Fruit fly (Drosophila melanogaster) Kc167 (cell line): ENCODE measurements around the gene CG1116.

Experiments
- Myc ChIP-seq: fragments of >200 bp; optimal IDR thresholded peaks from 2 replicates; lab custom pipeline; 2017; ENCODE audit warnings: missing external identifiers
- h ChIP-seq: fragments of >200 bp; optimal IDR thresholded peaks from 3 replicates; lab custom pipeline; 2018; ENCODE audit warnings: missing external identifiers
- insv ChIP-seq: fragments of >200 bp; optimal IDR thresholded peaks from 3 replicates; lab custom pipeline; 2018; ENCODE audit warnings: missing external identifiers
- ttk ChIP-seq: sonication (Bioruptor generic); optimal IDR thresholded peaks from 2 replicates; lab custom pipeline; 2017; ENCODE audit warnings: missing external identifiers

DNA sequence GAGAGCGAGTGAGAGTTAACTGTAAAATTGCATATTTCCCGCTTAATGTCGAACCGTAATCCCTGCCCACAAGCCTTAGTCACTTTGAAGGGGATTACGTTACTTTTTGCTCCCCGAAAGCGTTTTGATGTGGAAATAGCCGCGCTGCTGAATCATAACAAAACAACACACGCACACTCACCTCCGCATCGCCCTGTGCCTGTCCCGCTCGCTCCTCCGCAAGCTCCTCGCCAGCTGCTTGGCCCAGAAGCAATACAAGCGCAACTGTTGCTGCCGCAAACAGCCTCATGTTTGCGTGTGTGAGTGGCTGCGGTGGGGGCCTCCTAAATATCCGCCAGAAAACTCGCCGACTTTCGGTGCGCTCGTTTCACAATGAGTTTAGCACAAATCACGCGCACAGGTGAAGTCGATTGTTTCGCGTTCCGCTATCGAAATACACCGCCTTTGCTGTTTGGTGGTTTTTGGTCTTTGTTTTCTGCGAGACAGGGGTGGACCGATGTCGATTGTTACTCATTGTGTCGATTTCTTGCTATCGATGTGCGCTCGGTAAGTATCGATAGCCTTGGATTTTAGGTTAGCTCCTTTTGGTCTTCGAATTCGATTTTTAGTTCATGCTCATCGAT lies 31.9 kb downstream of the CG1116 start, which contains the start of gene CtsF:
- TF ChIP-seq ttk (lab: Kevin White, UChicago) (no peak), h (no peak), Myc (lab: Kevin White, UChicago) (no peak), insv (lab: Kevin White, UChicago) (no peak)
